Worm (Caenorhabditis elegans) whole organism, L2 larva: ENCODE results near the gene ivd-1.

Source experiments
- C34F6.9 ChIP-seq: fragments of 150-350 bp; optimal IDR thresholded peaks from 2 replicates; lab custom pipeline; 2014; ENCODE audit warnings: missing biosample characterization, missing genetic modification characterization
- F13H6.1 ChIP-seq: sonication (generic microtip); optimal IDR thresholded peaks from 2 replicates; lab custom pipeline; 2016; ENCODE audit warnings: missing genetic modification characterization, missing compliant biosample characterization
- R02D3.7 ChIP-seq: fragments of 150-350 bp; optimal IDR thresholded peaks from 2 replicates; lab custom pipeline; 2014; ENCODE audit warnings: missing biosample characterization, missing genetic modification characterization
- Y55F3AM.14 ChIP-seq: fragments of 200-800 bp; sonication (Bioruptor generic); optimal IDR thresholded peaks from 2 replicates; lab custom pipeline; 2018; ENCODE audit warnings: mild to moderate bottlenecking, missing genetic modification characterization, missing compliant biosample characterization
- ZK546.5 ChIP-seq: sonication (generic microtip); optimal IDR thresholded peaks from 2 replicates; lab custom pipeline; 2017; ENCODE audit warnings: missing biosample characterization, missing genetic modification characterization
- alr-1 ChIP-seq: fragments of 150-350 bp; optimal IDR thresholded peaks from 2 replicates; lab custom pipeline; 2014; ENCODE audit warnings: missing biosample characterization, missing genetic modification characterization
- aly-2 ChIP-seq: fragments of 150-350 bp; optimal IDR thresholded peaks from 2 replicates; lab custom pipeline; 2014; ENCODE audit warnings: missing biosample characterization, missing genetic modification characterization
- ama-1 ChIP-seq: fragments of 150-350 bp; optimal IDR thresholded peaks from 2 replicates; lab custom pipeline; 2018; ENCODE audit warnings: inconsistent platforms
- blmp-1 ChIP-seq: sonication (generic microtip); optimal IDR thresholded peaks from 2 replicates; lab custom pipeline; 2017; ENCODE audit warnings: missing genetic modification characterization, mild to moderate bottlenecking, missing compliant biosample characterization, antibody characterized with exemption, moderate library complexity; ENCODE audit not compliant: insufficient read depth
- ceh-16 ChIP-seq: fragments of 150-350 bp; optimal IDR thresholded peaks from 2 replicates; lab custom pipeline; 2014; ENCODE audit warnings: missing biosample characterization, missing genetic modification characterization
- ceh-82 ChIP-seq: fragments of 150-350 bp; optimal IDR thresholded peaks from 2 replicates; lab custom pipeline; 2014; ENCODE audit warnings: missing biosample characterization, missing genetic modification characterization
- crh-2 ChIP-seq: sonication (generic microtip); optimal IDR thresholded peaks from 2 replicates; lab custom pipeline; 2017; ENCODE audit warnings: missing biosample characterization, missing genetic modification characterization
- dmd-4 ChIP-seq: sonication (generic microtip); optimal IDR thresholded peaks from 2 replicates; lab custom pipeline; 2017; ENCODE audit warnings: missing biosample characterization, missing genetic modification characterization
- egl-27 ChIP-seq: sonication (generic microtip); optimal IDR thresholded peaks from 3 replicates; lab custom pipeline; 2017; ENCODE audit warnings: missing biosample characterization, missing genetic modification reagents, missing genetic modification characterization
- elt-1 ChIP-seq: fragments of 150-350 bp; optimal IDR thresholded peaks from 2 replicates; lab custom pipeline; 2014; ENCODE audit warnings: missing biosample characterization, missing genetic modification characterization
- elt-3 ChIP-seq: sonication (generic microtip); optimal IDR thresholded peaks from 2 replicates; lab custom pipeline; 2017; ENCODE audit warnings: missing biosample characterization, missing genetic modification characterization
- fos-1 ChIP-seq: fragments of 150-350 bp; optimal IDR thresholded peaks from 2 replicates; lab custom pipeline; 2014; ENCODE audit warnings: missing biosample characterization, missing genetic modification characterization
- gmeb-1 ChIP-seq: fragments of 150-350 bp; optimal IDR thresholded peaks from 2 replicates; lab custom pipeline; 2014; ENCODE audit warnings: missing biosample characterization, missing genetic modification characterization
- lin-11 ChIP-seq: fragments of 150-350 bp; sonication (generic microtip); optimal IDR thresholded peaks from 2 replicates; lab custom pipeline; 2014; ENCODE audit warnings: missing biosample characterization, missing genetic modification characterization, inconsistent platforms, mixed read lengths
- lin-13 ChIP-seq: fragments of 150-350 bp; optimal IDR thresholded peaks from 2 replicates; lab custom pipeline; 2014; ENCODE audit warnings: missing biosample characterization, missing genetic modification reagents, missing genetic modification characterization
- lin-39 ChIP-seq: fragments of 150-350 bp; optimal IDR thresholded peaks from 2 replicates; lab custom pipeline; 2014; ENCODE audit warnings: missing biosample characterization, missing genetic modification reagents, missing genetic modification characterization
- lsy-2 ChIP-seq, 2 experiments: fragments of 150-350 bp in 1 of 2; sonication (generic microtip) in 1 of 2; optimal IDR thresholded peaks; 2 replicates each; lab custom pipeline; 2014 to 2017; ENCODE audit warnings: missing biosample characterization in 2 of 2, missing genetic modification characterization in 2 of 2
- mab-5 ChIP-seq: fragments of 150-350 bp; optimal IDR thresholded peaks from 2 replicates; lab custom pipeline; 2014; ENCODE audit warnings: missing biosample characterization, missing genetic modification characterization
- mdl-1 ChIP-seq, 2 experiments: fragments of 150-350 bp in 1 of 2; sonication (generic microtip) in 1 of 2; optimal IDR thresholded peaks; 2 replicates each; lab custom pipeline; 2017; ENCODE audit warnings: missing biosample characterization in 2 of 2, missing genetic modification characterization in 2 of 2
- nhr-10 ChIP-seq: sonication (generic microtip); optimal IDR thresholded peaks from 2 replicates; lab custom pipeline; 2017; ENCODE audit warnings: missing biosample characterization, missing genetic modification characterization
- nhr-11 ChIP-seq: fragments of 150-350 bp; optimal IDR thresholded peaks from 2 replicates; lab custom pipeline; 2014; ENCODE audit warnings: missing biosample characterization, missing genetic modification characterization
- nhr-12 ChIP-seq: fragments of 150-350 bp; optimal IDR thresholded peaks from 2 replicates; lab custom pipeline; 2014; ENCODE audit warnings: missing biosample characterization, missing genetic modification characterization
- nhr-129 ChIP-seq: fragments of 150-350 bp; optimal IDR thresholded peaks from 2 replicates; lab custom pipeline; 2014; ENCODE audit warnings: missing biosample characterization, missing genetic modification characterization
- nhr-21 ChIP-seq: fragments of 150-350 bp; optimal IDR thresholded peaks from 2 replicates; lab custom pipeline; 2014; ENCODE audit warnings: missing biosample characterization, missing genetic modification characterization
- nhr-23 ChIP-seq: fragments of 150-350 bp; optimal IDR thresholded peaks from 2 replicates; lab custom pipeline; 2014; ENCODE audit warnings: missing biosample characterization, missing genetic modification reagents, missing genetic modification characterization
- nhr-237 ChIP-seq: fragments of 150-350 bp; optimal IDR thresholded peaks from 2 replicates; lab custom pipeline; 2014; ENCODE audit warnings: missing biosample characterization, missing genetic modification characterization
- nhr-6 ChIP-seq: fragments of 150-350 bp; optimal IDR thresholded peaks from 2 replicates; lab custom pipeline; 2014; ENCODE audit warnings: missing biosample characterization, missing genetic modification characterization
- nhr-77 ChIP-seq: fragments of 150-350 bp; optimal IDR thresholded peaks from 2 replicates; lab custom pipeline; 2014; ENCODE audit warnings: missing biosample characterization, missing genetic modification characterization
- peb-1 ChIP-seq: fragments of 150-350 bp; optimal IDR thresholded peaks from 2 replicates; lab custom pipeline; 2014; ENCODE audit warnings: missing biosample characterization, missing genetic modification characterization
- sem-4 ChIP-seq: fragments of 150-350 bp; optimal IDR thresholded peaks from 2 replicates; lab custom pipeline; 2014; ENCODE audit warnings: missing biosample characterization, missing genetic modification reagents, missing genetic modification characterization
- skn-1 ChIP-seq: sonication (generic microtip); optimal IDR thresholded peaks from 2 replicates; lab custom pipeline; 2017; ENCODE audit warnings: missing biosample characterization, missing genetic modification characterization
- sma-3 ChIP-seq: sonication (generic microtip); optimal IDR thresholded peaks from 2 replicates; lab custom pipeline; 2016; ENCODE audit warnings: missing genetic modification reagents, missing genetic modification characterization, missing compliant biosample characterization
- sma-9 ChIP-seq, 2 experiments: fragments of 150-350 bp in 1 of 2; sonication (generic microtip) in 1 of 2; optimal IDR thresholded peaks; 2 replicates each; lab custom pipeline; 2014 to 2016; ENCODE audit warnings: missing genetic modification characterization in 2 of 2, mild to moderate bottlenecking in 1 of 2, missing biosample characterization in 1 of 2, missing compliant biosample characterization in 1 of 2, missing genetic modification reagents in 1 of 2, moderate library complexity in 1 of 2
- snpc-4 ChIP-seq: fragments of 150-350 bp; optimal IDR thresholded peaks from 2 replicates; lab custom pipeline; 2014; ENCODE audit warnings: missing biosample characterization, missing genetic modification characterization
- unc-39 ChIP-seq: fragments of 150-350 bp; optimal IDR thresholded peaks from 2 replicates; lab custom pipeline; 2014; ENCODE audit warnings: missing biosample characterization, missing genetic modification characterization
- unc-55 ChIP-seq: fragments of 150-350 bp; sonication (generic microtip); optimal IDR thresholded peaks from 3 replicates; lab custom pipeline; 2014; ENCODE audit warnings: missing biosample characterization, missing genetic modification reagents, missing genetic modification characterization
- unc-62 ChIP-seq: fragments of 150-350 bp; optimal IDR thresholded peaks from 2 replicates; lab custom pipeline; 2014; ENCODE audit warnings: missing biosample characterization, missing genetic modification reagents, missing genetic modification characterization
- zag-1 ChIP-seq: fragments of 150-350 bp; optimal IDR thresholded peaks from 2 replicates; lab custom pipeline; 2014; ENCODE audit warnings: missing biosample characterization, missing genetic modification characterization
- ztf-1 ChIP-seq: fragments of 200-800 bp; sonication (Bioruptor generic); conservative IDR thresholded peaks from 2 replicates; pipeline ENCODE4 v1.3.6; 2022; ENCODE audit warnings: missing genetic modification characterization, missing compliant biosample characterization
- ztf-11 ChIP-seq: sonication (generic microtip); optimal IDR thresholded peaks from 2 replicates; lab custom pipeline; 2017; ENCODE audit warnings: missing biosample characterization, missing genetic modification characterization

ivd-1 gene

DNA sequence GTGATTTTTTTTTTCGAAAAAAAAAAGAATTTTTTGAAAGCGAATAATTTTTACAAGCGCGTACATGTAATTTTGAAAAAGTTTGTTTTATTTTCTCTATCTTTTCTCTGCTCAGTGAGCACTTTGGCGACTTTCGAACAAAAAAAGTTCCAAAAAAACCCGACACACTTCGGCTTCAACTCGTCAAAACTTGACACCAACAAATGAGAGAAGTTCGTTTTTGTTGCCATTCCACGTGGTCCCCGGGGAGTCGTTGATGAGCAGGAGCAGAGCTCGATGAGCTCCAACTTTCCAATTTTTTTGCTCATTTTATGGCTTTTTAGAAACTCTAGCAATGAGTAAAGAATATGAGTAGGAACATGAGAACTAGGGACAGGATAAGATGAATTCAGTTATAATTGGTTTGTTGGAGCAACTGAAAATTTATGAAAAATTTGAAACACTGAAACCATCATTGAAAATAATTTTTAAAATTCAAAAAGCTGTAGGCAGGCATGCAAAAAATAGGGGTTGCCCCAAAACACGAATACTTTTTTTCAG lies 21.8 kb upstream of the ivd-1 start:
- TF ChIP-seq sma-9 (GFP tag; optimal IDR thresholded peaks at IDR 0.05; lab: Kevin White, UChicago), result no peak
- no peak for TF ChIP-seq sma-9 (tag; optimal IDR thresholded peaks at IDR 0.05; lab: Kevin White, UChicago)
- no peak for TF ChIP-seq nhr-237 (tag; lab: Kevin White, UChicago)
- TF ChIP-seq mdl-1 (tag; optimal IDR thresholded peaks at IDR 0.05; lab: Kevin White, UChicago), result peak in 1 of 2 experiments; percentile 50
- no peak for TF ChIP-seq nhr-10 (tag; lab: Kevin White, UChicago)
- TF ChIP-seq nhr-6 (tag; lab: Kevin White, UChicago), result no peak
- no peak for TF ChIP-seq sem-4 (tag; lab: Kevin White, UChicago)
- TF ChIP-seq lin-39 (tag; lab: Kevin White, UChicago), result no peak

- no peak for TF ChIP-seq zag-1 (tag; lab: Kevin White, UChicago)
- TF ChIP-seq, all 48 proteins: peak for 0
Observed at ce11 chrIV:5109943-5110342, 21.3 kb upstream of the ivd-1 start.

DNA sequence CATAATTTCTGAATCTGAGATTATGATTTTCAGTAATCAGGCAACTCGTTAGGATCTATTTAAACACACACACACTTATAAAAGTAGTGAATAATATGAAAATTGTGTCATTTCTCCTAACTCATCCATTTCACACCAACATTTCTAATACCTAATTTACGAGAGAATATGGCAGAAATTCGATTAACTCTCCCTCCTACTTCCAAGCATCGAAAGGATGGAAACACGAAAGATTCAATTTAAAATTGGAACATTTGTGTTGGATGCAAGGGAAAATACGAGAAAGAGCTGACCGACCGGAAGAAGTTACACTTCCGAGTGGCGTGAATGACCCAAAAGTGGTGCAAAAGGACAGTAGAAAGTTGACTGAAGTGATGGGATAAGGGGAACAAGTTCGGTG lies 20.3 kb upstream of the ivd-1 start:
- TF ChIP-seq sem-4 (tag; lab: Kevin White, UChicago) (peak; percentile 20), gmeb-1 (no peak), dmd-4 (tag; lab: Kevin White, UChicago) (no peak)

- TF ChIP-seq unc-55 (GFP tag; lab: Kevin White, UChicago), result peak; percentile 97
- TF ChIP-seq nhr-23 (tag; lab: Kevin White, UChicago), result no peak
- TF ChIP-seq ZK546.5 (tag; lab: Kevin White, UChicago), result no peak
- TF ChIP-seq ztf-1 (GFP tag; lab: Robert Waterston, UW), result no peak
- no peak for TF ChIP-seq peb-1 (tag; lab: Kevin White, UChicago)
- no peak for TF ChIP-seq nhr-12 (tag; lab: Kevin White, UChicago)
- no peak for TF ChIP-seq nhr-237 (tag; lab: Kevin White, UChicago)
- TF ChIP-seq lin-11, result peak; percentile 18
- TF ChIP-seq sma-9 (GFP tag; optimal IDR thresholded peaks at IDR 0.05; lab: Kevin White, UChicago), result peak; percentile 60
- no peak for TF ChIP-seq sma-9 (tag; optimal IDR thresholded peaks at IDR 0.05; lab: Kevin White, UChicago)
- TF ChIP-seq egl-27 (tag; lab: Kevin White, UChicago), result no peak
- TF ChIP-seq skn-1 (tag; lab: Kevin White, UChicago), result no peak
- TF ChIP-seq lsy-2 (tag; optimal IDR thresholded peaks at IDR 0.05; lab: Kevin White, UChicago), result peak in 1 of 2 experiments; percentile 68
- peak; percentile 48 for TF ChIP-seq crh-2 (tag; lab: Kevin White, UChicago)
- peak; percentile 24 for TF ChIP-seq F13H6.1 (tag; lab: Kevin White, UChicago)
- TF ChIP-seq aly-2 (tag; lab: Kevin White, UChicago), result no peak
- TF ChIP-seq dmd-4 (tag; lab: Kevin White, UChicago), result no peak
- no peak for TF ChIP-seq unc-62 (GFP tag; lab: Kevin White, UChicago)
- no peak for TF ChIP-seq mab-5
- TF ChIP-seq sem-4 (tag; lab: Kevin White, UChicago), result no peak
- TF ChIP-seq sma-3 (GFP tag; lab: Kevin White, UChicago), result no peak
- TF ChIP-seq nhr-77 (tag; lab: Kevin White, UChicago), result no peak
- no peak for TF ChIP-seq elt-3 (tag; lab: Kevin White, UChicago)
- TF ChIP-seq ceh-82 (tag; lab: Kevin White, UChicago), result no peak
- TF ChIP-seq nhr-11, result no peak
- TF ChIP-seq ztf-11 (tag; lab: Kevin White, UChicago), result no peak
- no peak for TF ChIP-seq blmp-1 (tag; lab: Kevin White, UChicago)
- TF ChIP-seq zag-1 (tag; lab: Kevin White, UChicago), result no peak
- TF ChIP-seq nhr-21 (tag; lab: Kevin White, UChicago), result no peak
- no peak for TF ChIP-seq fos-1
- TF ChIP-seq alr-1, result no peak
- TF ChIP-seq mdl-1 (tag; optimal IDR thresholded peaks at IDR 0.05; lab: Kevin White, UChicago), result peak in 1 of 2 experiments; percentile 39
- peak; percentile 50 for TF ChIP-seq nhr-129 (tag; lab: Kevin White, UChicago)
- no peak for TF ChIP-seq snpc-4 (tag; lab: Kevin White, UChicago)
- no peak for TF ChIP-seq nhr-10 (tag; lab: Kevin White, UChicago)
- no peak for TF ChIP-seq ama-1
- no peak for TF ChIP-seq unc-39
- no peak for TF ChIP-seq ceh-16 (tag; lab: Kevin White, UChicago)
- no peak for TF ChIP-seq elt-1 (tag; lab: Kevin White, UChicago)
- no peak for TF ChIP-seq Y55F3AM.14 (GFP tag; lab: Kevin White, UChicago)
- TF ChIP-seq lin-39 (tag; lab: Kevin White, UChicago), result no peak
- TF ChIP-seq gmeb-1, result no peak
- TF ChIP-seq nhr-6 (tag; lab: Kevin White, UChicago), result no peak
- TF ChIP-seq R02D3.7 (tag; lab: Kevin White, UChicago), result no peak
- peak; percentile 7 for TF ChIP-seq lin-13
- peak; percentile 57 for TF ChIP-seq C34F6.9 (tag; lab: Kevin White, UChicago)
Observed at ce11 chrIV:5103229-5103894, 14.7 kb upstream of the ivd-1 start, which contains the start of gene C02B10.3. C02B10.3 (minus strand) TSS chrIV:5103279.
